Worm (Caenorhabditis elegans) whole organism, L3 larva: ENCODE data around the gene perm-5.

Experiments used
- jun-1 ChIP-seq: fragments of 150-350 bp; optimal IDR thresholded peaks from 2 replicates; lab custom pipeline; 2014; ENCODE audit warnings: missing biosample characterization, missing genetic modification reagents, missing genetic modification characterization
- unc-39 ChIP-seq: sonication (generic microtip); optimal IDR thresholded peaks from 4 replicates; lab custom pipeline; 2017; ENCODE audit warnings: missing biosample characterization, missing genetic modification characterization

- peak; percentile 8 for TF ChIP-seq jun-1 (tag; lab: Kevin White, UChicago)
- TF ChIP-seq unc-39 (tag; lab: Kevin White, UChicago): no peak
Observed at ce11 chrIV:5666115-5667028, 36.9 kb downstream of the perm-5 start.
